Fruit fly (Drosophila melanogaster) whole organism, embryonic: ENCODE data around the gene Ccp84Aa.
A peak's percentile ranks its signal among the peaks of the same experiment; 100 is the strongest.

Source experiments
- BEAF-32 ChIP-seq: fragments of 200-800 bp; sonication (Bioruptor generic); optimal IDR thresholded peaks from 3 replicates; lab custom pipeline; 2017; ENCODE audit warnings: missing biosample characterization, missing genetic modification characterization, mild to moderate bottlenecking, moderate library complexity, missing genetic modification reagents
- CG11504 ChIP-seq: fragments of 200-800 bp; sonication (Bioruptor generic); optimal IDR thresholded peaks from 3 replicates; lab custom pipeline; 2019; ENCODE audit warnings: missing biosample characterization, mild to moderate bottlenecking, missing genetic modification characterization, moderate library complexity
- CG12071 ChIP-seq: fragments of 200-800 bp; sonication (Bioruptor generic); optimal IDR thresholded peaks from 3 replicates; lab custom pipeline; 2018; ENCODE audit warnings: missing biosample characterization, mild to moderate bottlenecking, missing genetic modification characterization
- CG12236 ChIP-seq: fragments of 200-800 bp; sonication (Bioruptor generic); optimal IDR thresholded peaks from 2 replicates; lab custom pipeline; 2016; ENCODE audit warnings: missing biosample characterization, missing genetic modification characterization
- CG15601 ChIP-seq: fragments of 200-800 bp; sonication (Bioruptor generic); optimal IDR thresholded peaks from 3 replicates; lab custom pipeline; 2019; ENCODE audit warnings: missing biosample characterization, mild to moderate bottlenecking, missing genetic modification characterization, moderate library complexity
- CG1603 ChIP-seq: fragments of 200-800 bp; sonication (Bioruptor generic); optimal IDR thresholded peaks from 2 replicates; lab custom pipeline; 2019; ENCODE audit warnings: missing biosample characterization, mild to moderate bottlenecking, missing genetic modification characterization, moderate library complexity
- CG17186 ChIP-seq: fragments of 200-800 bp; sonication (Bioruptor generic); optimal IDR thresholded peaks from 3 replicates; lab custom pipeline; 2017; ENCODE audit warnings: missing biosample characterization, missing genetic modification reagents, missing genetic modification characterization
- CG17385 ChIP-seq: fragments of 200-800 bp; sonication (Bioruptor generic); optimal IDR thresholded peaks from 3 replicates; lab custom pipeline; 2018; ENCODE audit warnings: missing biosample characterization, mild to moderate bottlenecking, missing genetic modification characterization
- CG18011 ChIP-seq: fragments of 200-800 bp; sonication (Bioruptor generic); optimal IDR thresholded peaks from 2 replicates; lab custom pipeline; 2017; ENCODE audit warnings: missing biosample characterization, missing genetic modification characterization, mild to moderate bottlenecking, moderate library complexity, missing genotype
- CG1832 ChIP-seq: fragments of 200-800 bp; sonication (Bioruptor generic); optimal IDR thresholded peaks from 2 replicates; lab custom pipeline; 2017; ENCODE audit warnings: missing biosample characterization, mild to moderate bottlenecking, missing genetic modification characterization, inconsistent platforms
- CG2202 ChIP-seq: fragments of 200-800 bp; sonication (Bioruptor generic); optimal IDR thresholded peaks from 2 replicates; lab custom pipeline; 2018; ENCODE audit warnings: missing biosample characterization, mild to moderate bottlenecking, missing genetic modification characterization
- CG3847 ChIP-seq: fragments of 200-800 bp; sonication (Bioruptor generic); IDR thresholded peaks from 2 replicates; pipeline ENCODE4 v1.3.6; 2022; ENCODE audit warnings: missing biosample characterization, missing genetic modification characterization
- CG6175 ChIP-seq: fragments of 200-800 bp; sonication (Bioruptor generic); IDR thresholded peaks from 3 replicates; pipeline ENCODE4 v1.3.6; 2022; ENCODE audit warnings: missing biosample characterization, missing genetic modification characterization
- CG7556 ChIP-seq: fragments of 200-800 bp; sonication (Bioruptor generic); optimal IDR thresholded peaks from 2 replicates; lab custom pipeline; 2017; ENCODE audit warnings: missing biosample characterization, mild to moderate bottlenecking, missing genetic modification characterization
- CG8359 ChIP-seq: fragments of 200-800 bp; sonication (Bioruptor generic); optimal IDR thresholded peaks from 2 replicates; lab custom pipeline; 2017; ENCODE audit warnings: missing biosample characterization, mild to moderate bottlenecking, missing genetic modification characterization, borderline replicate concordance
- CG8944 ChIP-seq: fragments of 200-800 bp; sonication (Bioruptor generic); optimal IDR thresholded peaks from 3 replicates; lab custom pipeline; 2016; ENCODE audit warnings: missing biosample characterization, missing genetic modification characterization
- CTCF ChIP-seq: fragments of 200-800 bp; sonication (Bioruptor generic); optimal IDR thresholded peaks from 2 replicates; lab custom pipeline; 2017; ENCODE audit warnings: missing biosample characterization, mild to moderate bottlenecking, missing genetic modification characterization, moderate library complexity
- Dbx ChIP-seq: fragments of 200-800 bp; sonication (Bioruptor generic); IDR thresholded peaks from 3 replicates; pipeline ENCODE4 v1.3.6; 2022; ENCODE audit warnings: missing biosample characterization, missing genetic modification characterization
- Dip2 ChIP-seq: fragments of 200-800 bp; sonication (Bioruptor generic); IDR thresholded peaks from 2 replicates; pipeline ENCODE4 v1.3.6; 2022; ENCODE audit warnings: missing biosample characterization, missing genetic modification characterization
- Dip3 ChIP-seq: fragments of 200-800 bp; sonication (Bioruptor generic); optimal IDR thresholded peaks from 3 replicates; lab custom pipeline; 2016; ENCODE audit warnings: missing biosample characterization, missing genetic modification characterization
- E2f2 ChIP-seq: fragments of 200-800 bp; sonication (Bioruptor generic); IDR thresholded peaks from 2 replicates; pipeline ENCODE4 v1.3.6; 2022; ENCODE audit warnings: missing biosample characterization, missing genetic modification characterization
- HmgD ChIP-seq: fragments of 200-800 bp; sonication (Bioruptor generic); optimal IDR thresholded peaks from 3 replicates; lab custom pipeline; 2016; ENCODE audit warnings: missing biosample characterization, missing genetic modification characterization
- Hmr ChIP-seq: fragments of 200-800 bp; sonication (Bioruptor generic); optimal IDR thresholded peaks from 3 replicates; lab custom pipeline; 2017; ENCODE audit warnings: mild to moderate bottlenecking, missing biosample characterization, missing genetic modification reagents, missing genetic modification characterization
- Max ChIP-seq: fragments of 200-800 bp; sonication (Bioruptor generic); optimal IDR thresholded peaks from 2 replicates; lab custom pipeline; 2016; ENCODE audit warnings: missing biosample characterization, mild to moderate bottlenecking, missing genetic modification characterization
- Nf-YA ChIP-seq: fragments of 200-800 bp; sonication (Bioruptor generic); IDR thresholded peaks from 2 replicates; pipeline ENCODE4 v1.3.6; 2022; ENCODE audit warnings: missing biosample characterization, missing genetic modification characterization
- Nf-YC ChIP-seq: fragments of 200-800 bp; optimal IDR thresholded peaks from 3 replicates; lab custom pipeline; 2019; ENCODE audit warnings: missing biosample characterization, mild to moderate bottlenecking, missing genetic modification characterization, moderate library complexity
- NfI ChIP-seq: fragments of 200-800 bp; sonication (Bioruptor generic); optimal IDR thresholded peaks from 3 replicates; lab custom pipeline; 2018; ENCODE audit warnings: missing biosample characterization, mild to moderate bottlenecking, missing genetic modification characterization, moderate library complexity
- Rfx ChIP-seq: fragments of 200-800 bp; sonication (Bioruptor generic); IDR thresholded peaks from 2 replicates; pipeline ENCODE4 v1.3.6; 2022; ENCODE audit warnings: missing biosample characterization, missing genetic modification characterization
- Scr ChIP-seq: fragments of 200-800 bp; sonication (Bioruptor generic); IDR thresholded peaks from 2 replicates; pipeline ENCODE4 v1.3.6; 2022; ENCODE audit warnings: missing biosample characterization, missing genetic modification characterization; ENCODE audit not compliant: partially characterized antibody
- Xrp1 ChIP-seq: fragments of 200-800 bp; sonication (Bioruptor generic); IDR thresholded peaks from 2 replicates; pipeline ENCODE4 v1.3.6; 2022; ENCODE audit warnings: missing biosample characterization, missing genetic modification characterization
- YL-1 ChIP-seq: fragments of 200-800 bp; sonication (Bioruptor generic); optimal IDR thresholded peaks from 3 replicates; lab custom pipeline; 2017; ENCODE audit warnings: missing biosample characterization, mild to moderate bottlenecking, missing genetic modification characterization
- amos ChIP-seq: fragments of 200-800 bp; sonication (Bioruptor generic); IDR thresholded peaks from 2 replicates; pipeline ENCODE4 v1.3.6; 2022; ENCODE audit warnings: missing biosample characterization, missing genetic modification characterization; ENCODE audit not compliant: partially characterized antibody
- bbx ChIP-seq: fragments of 200-800 bp; sonication (Bioruptor generic); IDR thresholded peaks from 2 replicates; pipeline ENCODE4 v1.3.6; 2022; ENCODE audit warnings: missing biosample characterization, missing genetic modification characterization; ENCODE audit not compliant: partially characterized antibody
- chn ChIP-seq: fragments of 200-800 bp; sonication (Bioruptor generic); optimal IDR thresholded peaks from 2 replicates; lab custom pipeline; 2016; ENCODE audit warnings: missing biosample characterization, missing genetic modification characterization
- crp ChIP-seq, 2 experiments: fragments of 200-800 bp; sonication (Bioruptor generic); optimal IDR thresholded peaks; 2 replicates in 1 of 2; 3 replicates in 1 of 2; lab custom pipeline; 2017; ENCODE audit warnings: missing biosample characterization in 2 of 2, missing genetic modification characterization in 2 of 2, mild to moderate bottlenecking in 1 of 2, moderate library complexity in 1 of 2
- dimm ChIP-seq: fragments of 200-800 bp; sonication (Bioruptor generic); IDR thresholded peaks from 2 replicates; pipeline ENCODE4 v1.3.6; 2022; ENCODE audit warnings: missing biosample characterization, missing genetic modification characterization
- dm ChIP-seq: fragments of 200-800 bp; sonication (Bioruptor generic); optimal IDR thresholded peaks from 3 replicates; lab custom pipeline; 2016; ENCODE audit warnings: missing biosample characterization, missing genetic modification characterization
- fd3F ChIP-seq: fragments of 200-800 bp; sonication (Bioruptor generic); optimal IDR thresholded peaks from 2 replicates; lab custom pipeline; 2018; ENCODE audit warnings: missing biosample characterization, mild to moderate bottlenecking, missing genetic modification characterization, moderate library complexity
- gem ChIP-seq: fragments of 200-800 bp; sonication (Bioruptor generic); optimal IDR thresholded peaks from 2 replicates; lab custom pipeline; 2019; ENCODE audit warnings: missing biosample characterization, mild to moderate bottlenecking, missing genetic modification characterization, moderate library complexity
- her ChIP-seq: fragments of 200-800 bp; sonication (Bioruptor generic); optimal IDR thresholded peaks from 2 replicates; lab custom pipeline; 2016; ENCODE audit warnings: missing biosample characterization, missing genetic modification characterization
- mld ChIP-seq: fragments of 200-800 bp; sonication (Bioruptor generic); IDR thresholded peaks from 3 replicates; pipeline ENCODE4 v1.3.6; 2022; ENCODE audit warnings: missing biosample characterization, missing genetic modification characterization; ENCODE audit not compliant: partially characterized antibody
- pfk ChIP-seq: fragments of 200-800 bp; sonication (Bioruptor generic); optimal IDR thresholded peaks from 2 replicates; lab custom pipeline; 2018; ENCODE audit warnings: missing biosample characterization, mild to moderate bottlenecking, missing genetic modification characterization, moderate library complexity
- prd ChIP-seq, 3 experiments: fragments of >200 bp in 2 of 3; fragments of 200-800 bp in 1 of 3; sonication (Bioruptor generic) in 1 of 3; optimal IDR thresholded peaks in 2 of 3; IDR thresholded peaks in 1 of 3; 2 replicates in 2 of 3; 3 replicates in 1 of 3; pipeline versions ENCODE4 v1.3.6 to Lab custom; 2017 to 2022; ENCODE audit warnings: missing biosample characterization in 1 of 3, missing genetic modification characterization in 1 of 3
- row ChIP-seq: fragments of 200-800 bp; sonication (Bioruptor generic); IDR thresholded peaks from 3 replicates; pipeline ENCODE4 v1.3.6; 2022; ENCODE audit warnings: missing biosample characterization, missing genetic modification characterization
- ssp ChIP-seq: fragments of 200-800 bp; sonication (Bioruptor generic); IDR thresholded peaks from 2 replicates; pipeline ENCODE4 v1.3.6; 2022; ENCODE audit warnings: missing biosample characterization, missing genetic modification characterization
- sug ChIP-seq: fragments of 200-800 bp; optimal IDR thresholded peaks from 2 replicates; lab custom pipeline; 2019; ENCODE audit warnings: missing biosample characterization, mild to moderate bottlenecking, missing genetic modification characterization, moderate library complexity
- tup ChIP-seq: fragments of 200-800 bp; sonication (Bioruptor generic); optimal IDR thresholded peaks from 2 replicates; lab custom pipeline; 2016; ENCODE audit warnings: missing biosample characterization, mild to moderate bottlenecking, missing genetic modification characterization, moderate library complexity
- vvl ChIP-seq: fragments of 200-800 bp; sonication (Bioruptor generic); IDR thresholded peaks from 2 replicates; pipeline ENCODE4 v1.3.6; 2022; ENCODE audit warnings: missing biosample characterization, missing genetic modification characterization
- zen ChIP-seq: fragments of 200-800 bp; sonication (Bioruptor generic); optimal IDR thresholded peaks from 3 replicates; lab custom pipeline; 2018; ENCODE audit warnings: missing biosample characterization, mild to moderate bottlenecking, missing genetic modification characterization, moderate library complexity

The Ccp84Aa gene

DNA sequence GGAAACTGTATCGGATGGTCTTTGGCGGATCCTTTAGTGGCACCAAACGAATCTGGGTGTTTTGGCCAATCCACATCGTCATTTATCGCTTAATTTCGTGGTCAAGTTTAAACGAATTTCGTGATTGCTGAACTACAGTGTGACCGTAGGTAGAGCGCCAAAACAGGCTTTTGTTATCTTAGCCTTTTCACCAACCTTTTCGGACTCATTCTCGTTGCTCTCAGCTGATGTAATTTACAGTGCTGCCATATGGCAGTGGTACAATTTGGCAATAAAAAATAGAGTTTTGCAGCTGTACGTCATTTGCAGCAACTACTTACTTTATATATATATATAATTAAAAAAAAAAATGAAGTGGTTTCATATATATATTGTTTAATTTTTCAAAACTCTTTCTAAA lies 43.9 kb upstream of the Ccp84Aa start, which contains the start of gene agt (continued):
- no peak for TF ChIP-seq prd (optimal IDR thresholded peaks at IDR 0.05; lab: Kevin White, UChicago)
- 0 out of 3 replicates have a peak, but pooled peaks have one; percentile 6 for TF ChIP-seq prd (GFP tag; IDR thresholded peaks at IDR 0.05; lab: Robert Waterston, UW)
- peak; percentile 51 for TF ChIP-seq BEAF-32 (GFP tag; lab: Kevin White, UChicago)
- peak; percentile 41; the same call in 1 of the 2 replicates for TF ChIP-seq amos (GFP tag; lab: Robert Waterston, UW)
- peak; percentile 61 for TF ChIP-seq her
- TF ChIP-seq CG7556 (GFP tag; lab: Kevin White, UChicago), result no peak
- TF ChIP-seq CG1832 (GFP tag; lab: Kevin White, UChicago), result no peak
- TF ChIP-seq Dbx (GFP tag; lab: Robert Waterston, UW), result 0 out of 3 replicates have a peak, but pooled peaks have one; percentile 5
- TF ChIP-seq Xrp1, result 0 out of 2 replicates have a peak, but pooled peaks have one; percentile 17
- TF ChIP-seq tup, result no peak
- peak; percentile 60; the same call in 1 of the 2 replicates for TF ChIP-seq CG3847 (GFP tag; lab: Robert Waterston, UW)
- TF ChIP-seq vvl (GFP tag; lab: Robert Waterston, UW), result 0 out of 2 replicates have a peak, but pooled peaks have one; percentile 25
- TF ChIP-seq Hmr (GFP tag; lab: Kevin White, UChicago), result peak; percentile 57
- TF ChIP-seq chn (GFP tag; lab: Kevin White, UChicago), result no peak
- TF ChIP-seq gem (tag; lab: Kevin White, UChicago), result no peak
- TF ChIP-seq CG1603 (tag; lab: Kevin White, UChicago), result peak; percentile 76
- peak; percentile 25 for TF ChIP-seq Nf-YC
- peak; percentile 46 to 93 for TF ChIP-seq crp (GFP tag; optimal IDR thresholded peaks at IDR 0.05; lab: Kevin White, UChicago)
- TF ChIP-seq Dip2, result no peak
- TF ChIP-seq CG12236 (GFP tag; lab: Kevin White, UChicago), result no peak
- no peak for TF ChIP-seq CG8944 (GFP tag; lab: Kevin White, UChicago)
- TF ChIP-seq CG2202 (tag; lab: Kevin White, UChicago), result no peak
- TF ChIP-seq fd3F (GFP tag; lab: Kevin White, UChicago), result no peak
- peak; percentile 48; the same call in 2 of the 3 replicates for TF ChIP-seq row (GFP tag; lab: Robert Waterston, UW)
- TF ChIP-seq CG15601 (tag; lab: Kevin White, UChicago), result peak; percentile 10
- TF ChIP-seq pfk (GFP tag; lab: Kevin White, UChicago), result no peak
- no peak for TF ChIP-seq Dip3 (GFP tag; lab: Kevin White, UChicago)
- peak; percentile 27 for TF ChIP-seq sug (tag; lab: Kevin White, UChicago)
- 0 out of 2 replicates have a peak, but pooled peaks have one; percentile 35 for TF ChIP-seq bbx
- peak; percentile 21; the same call in 1 of the 2 replicates for TF ChIP-seq Scr (GFP tag; lab: Robert Waterston, UW)
- peak; percentile 71 for TF ChIP-seq CTCF
- no peak for TF ChIP-seq ssp
- no peak for TF ChIP-seq dimm (GFP tag; lab: Robert Waterston, UW)
- TF ChIP-seq CG6175, result no peak
- peak; percentile 39 for TF ChIP-seq CG11504
- peak; percentile 2 for TF ChIP-seq CG17186 (GFP tag; lab: Kevin White, UChicago)
- 0 out of 2 replicates have a peak, but pooled peaks have one; percentile 8 for TF ChIP-seq Rfx (GFP tag; lab: Robert Waterston, UW)
- TF ChIP-seq dm (GFP tag; lab: Kevin White, UChicago), result no peak
- TF ChIP-seq Max (GFP tag; lab: Kevin White, UChicago), result peak; percentile 11
- TF ChIP-seq CG12071, result no peak
- TF ChIP-seq CG18011 (GFP tag; lab: Kevin White, UChicago), result peak; percentile 26
- no peak for TF ChIP-seq CG17385 (GFP tag; lab: Kevin White, UChicago)
- peak; percentile 85 for TF ChIP-seq E2f2
- peak; percentile 76 for TF ChIP-seq zen (tag; lab: Kevin White, UChicago)
- TF ChIP-seq CG8359, result no peak
- no peak for TF ChIP-seq Nf-YA (GFP tag; lab: Robert Waterston, UW)
- peak; percentile 66 for TF ChIP-seq YL-1 (GFP tag; lab: Kevin White, UChicago)
- no peak for TF ChIP-seq mld
- no peak for TF ChIP-seq NfI
- peak; percentile 61 for TF ChIP-seq HmgD (GFP tag; lab: Kevin White, UChicago)
